Fruit fly (Drosophila melanogaster) whole organism, embryonic: Measurements from ENCODE around the gene Sas-6.
A peak's percentile ranks its signal among the peaks of the same experiment; 100 is the strongest.

Source experiments
- Abd-B ChIP-seq: fragments of 200-800 bp; sonication (Bioruptor generic); optimal IDR thresholded peaks from 2 replicates; lab custom pipeline; 2018; ENCODE audit warnings: missing biosample characterization, mild to moderate bottlenecking, missing genetic modification characterization, moderate library complexity
- BEAF-32 ChIP-seq: fragments of 200-800 bp; sonication (Bioruptor generic); optimal IDR thresholded peaks from 3 replicates; lab custom pipeline; 2017; ENCODE audit warnings: missing biosample characterization, missing genetic modification characterization, mild to moderate bottlenecking, moderate library complexity, missing genetic modification reagents
- Blimp-1 ChIP-seq: fragments of 200-800 bp; sonication (Bioruptor generic); optimal IDR thresholded peaks from 3 replicates; lab custom pipeline; 2018; ENCODE audit warnings: missing biosample characterization, missing genetic modification characterization, mild to moderate bottlenecking, moderate library complexity, missing genetic modification reagents
- CG10366 ChIP-seq: fragments of 200-800 bp; sonication (Bioruptor generic); IDR thresholded peaks from 2 replicates; pipeline ENCODE4 v1.3.6; 2022; ENCODE audit warnings: missing biosample characterization, missing genetic modification characterization
- CG11456 ChIP-seq: fragments of 200-800 bp; sonication (Bioruptor generic); IDR thresholded peaks from 3 replicates; pipeline ENCODE4 v1.3.6; 2022; ENCODE audit warnings: missing biosample characterization, missing genetic modification characterization
- CG13894 ChIP-seq: fragments of 200-800 bp; sonication (Bioruptor generic); optimal IDR thresholded peaks from 3 replicates; lab custom pipeline; 2018; ENCODE audit warnings: missing biosample characterization, mild to moderate bottlenecking, missing genetic modification characterization, moderate library complexity
- CG17385 ChIP-seq: fragments of 200-800 bp; sonication (Bioruptor generic); optimal IDR thresholded peaks from 3 replicates; lab custom pipeline; 2018; ENCODE audit warnings: missing biosample characterization, mild to moderate bottlenecking, missing genetic modification characterization
- CG17912 ChIP-seq: fragments of 200-800 bp; sonication (Bioruptor generic); optimal IDR thresholded peaks from 2 replicates; lab custom pipeline; 2018; ENCODE audit warnings: missing biosample characterization, mild to moderate bottlenecking, missing genetic modification characterization
- CG2129 ChIP-seq: fragments of 200-800 bp; sonication (Bioruptor generic); IDR thresholded peaks from 2 replicates; pipeline ENCODE4 v1.3.6; 2022; ENCODE audit warnings: missing biosample characterization, missing genetic modification characterization; ENCODE audit not compliant: partially characterized antibody
- CG32532 ChIP-seq: fragments of 200-800 bp; sonication (Bioruptor generic); IDR thresholded peaks from 2 replicates; pipeline ENCODE4 v1.3.6; 2022; ENCODE audit warnings: missing biosample characterization, missing genetic modification characterization
- CG32767 ChIP-seq: fragments of 200-800 bp; sonication (Bioruptor generic); IDR thresholded peaks from 2 replicates; pipeline ENCODE4 v1.3.6; 2022; ENCODE audit warnings: missing biosample characterization, missing genetic modification characterization
- CG32772 ChIP-seq: fragments of 200-800 bp; sonication (Bioruptor generic); IDR thresholded peaks from 2 replicates; pipeline ENCODE4 v1.3.6; 2022; ENCODE audit warnings: missing biosample characterization, missing genetic modification characterization
- CG4282 ChIP-seq: fragments of 200-800 bp; sonication (Bioruptor generic); optimal IDR thresholded peaks from 2 replicates; lab custom pipeline; 2016; ENCODE audit warnings: missing biosample characterization, missing genetic modification characterization
- CG4617 ChIP-seq: fragments of 200-800 bp; sonication (Bioruptor generic); optimal IDR thresholded peaks from 3 replicates; lab custom pipeline; 2016; ENCODE audit warnings: missing biosample characterization, missing genetic modification characterization, borderline replicate concordance
- CG6813 ChIP-seq: fragments of 200-800 bp; sonication (Bioruptor generic); optimal IDR thresholded peaks from 2 replicates; lab custom pipeline; 2017; ENCODE audit warnings: missing biosample characterization, missing genetic modification characterization, mild to moderate bottlenecking, moderate library complexity, missing genetic modification reagents
- CG7745 ChIP-seq: fragments of 200-800 bp; sonication (Bioruptor generic); optimal IDR thresholded peaks from 2 replicates; lab custom pipeline; 2018; ENCODE audit warnings: missing biosample characterization, mild to moderate bottlenecking, missing genetic modification characterization, moderate library complexity
- CG7928 ChIP-seq: fragments of 200-800 bp; sonication (Bioruptor generic); optimal IDR thresholded peaks from 2 replicates; lab custom pipeline; 2017; ENCODE audit warnings: missing biosample characterization, mild to moderate bottlenecking, missing genetic modification characterization
- D ChIP-seq, 2 experiments: fragments of 200-800 bp in 1 of 2; fragments of >200 bp in 1 of 2; sonication (Bioruptor generic) in 1 of 2; optimal IDR thresholded peaks; 2 replicates in 1 of 2; 3 replicates in 1 of 2; lab custom pipeline; 2017; ENCODE audit warnings: mild to moderate bottlenecking in 1 of 2, missing biosample characterization in 1 of 2, missing genetic modification characterization in 1 of 2, missing genetic modification reagents in 1 of 2
- Drgx ChIP-seq: fragments of 200-800 bp; sonication (Bioruptor generic); IDR thresholded peaks from 2 replicates; pipeline ENCODE4 v1.3.6; 2022; ENCODE audit warnings: missing biosample characterization, missing genetic modification characterization
- HmgD ChIP-seq: fragments of 200-800 bp; sonication (Bioruptor generic); optimal IDR thresholded peaks from 3 replicates; lab custom pipeline; 2016; ENCODE audit warnings: missing biosample characterization, missing genetic modification characterization
- Hr3 ChIP-seq: fragments of 200-800 bp; sonication (Bioruptor generic); optimal IDR thresholded peaks from 3 replicates; lab custom pipeline; 2016; ENCODE audit warnings: missing biosample characterization, missing genetic modification characterization
- Max ChIP-seq: fragments of 200-800 bp; sonication (Bioruptor generic); optimal IDR thresholded peaks from 2 replicates; lab custom pipeline; 2016; ENCODE audit warnings: missing biosample characterization, mild to moderate bottlenecking, missing genetic modification characterization
- Meics ChIP-seq: fragments of 200-800 bp; sonication (Bioruptor generic); optimal IDR thresholded peaks from 2 replicates; lab custom pipeline; 2017; ENCODE audit warnings: missing biosample characterization, mild to moderate bottlenecking, missing genetic modification characterization
- Oaz ChIP-seq: fragments of 200-800 bp; sonication (Bioruptor generic); IDR thresholded peaks from 2 replicates; pipeline ENCODE4 v1.3.6; 2022; ENCODE audit warnings: missing biosample characterization, missing genetic modification characterization
- Rfx ChIP-seq: fragments of 200-800 bp; sonication (Bioruptor generic); IDR thresholded peaks from 2 replicates; pipeline ENCODE4 v1.3.6; 2022; ENCODE audit warnings: missing biosample characterization, missing genetic modification characterization
- Scr ChIP-seq: fragments of 200-800 bp; sonication (Bioruptor generic); IDR thresholded peaks from 2 replicates; pipeline ENCODE4 v1.3.6; 2022; ENCODE audit warnings: missing biosample characterization, missing genetic modification characterization; ENCODE audit not compliant: partially characterized antibody
- Taf1 ChIP-seq: fragments of 200-800 bp; sonication (Bioruptor generic); IDR thresholded peaks from 2 replicates; pipeline ENCODE4 v1.3.6; 2022; ENCODE audit warnings: missing biosample characterization, missing genetic modification characterization
- az2 ChIP-seq: fragments of 200-800 bp; sonication (Bioruptor generic); optimal IDR thresholded peaks from 3 replicates; lab custom pipeline; 2016; ENCODE audit warnings: missing biosample characterization, missing genetic modification characterization
- gsb ChIP-seq: fragments of 200-800 bp; sonication (Bioruptor generic); IDR thresholded peaks from 2 replicates; pipeline ENCODE4 v1.3.6; 2022; ENCODE audit warnings: missing biosample characterization, missing genetic modification characterization
- hb ChIP-seq: fragments of 200-800 bp; sonication (Bioruptor generic); IDR thresholded peaks from 3 replicates; pipeline ENCODE4 v1.3.6; 2022; ENCODE audit warnings: missing biosample characterization, missing genetic modification characterization; ENCODE audit not compliant: partially characterized antibody
- hkb ChIP-seq, 2 experiments: fragments of 200-800 bp in 1 of 2; fragments of >200 bp in 1 of 2; sonication (Bioruptor generic) in 1 of 2; IDR thresholded peaks in 1 of 2; optimal IDR thresholded peaks in 1 of 2; 2 replicates each; pipeline versions ENCODE4 v1.3.6 to Lab custom; 2017 to 2022; ENCODE audit warnings: missing biosample characterization in 1 of 2, missing genetic modification characterization in 1 of 2
- jing ChIP-seq: fragments of 200-800 bp; sonication (Bioruptor generic); optimal IDR thresholded peaks from 2 replicates; lab custom pipeline; 2018; ENCODE audit warnings: missing biosample characterization, mild to moderate bottlenecking, missing genetic modification characterization
- jumu ChIP-seq: fragments of 200-800 bp; sonication (Bioruptor generic); optimal IDR thresholded peaks from 3 replicates; lab custom pipeline; 2016; ENCODE audit warnings: missing biosample characterization, missing genetic modification characterization
- lab ChIP-seq: fragments of 200-800 bp; sonication (Bioruptor generic); optimal IDR thresholded peaks from 3 replicates; lab custom pipeline; 2017; ENCODE audit warnings: missing biosample characterization, missing genetic modification characterization, mild to moderate bottlenecking, moderate library complexity, missing genetic modification reagents
- lbe ChIP-seq: fragments of 200-800 bp; sonication (Bioruptor generic); optimal IDR thresholded peaks from 2 replicates; lab custom pipeline; 2016; ENCODE audit warnings: missing biosample characterization, mild to moderate bottlenecking, missing genetic modification characterization
- lov ChIP-seq, 2 experiments: fragments of 200-800 bp in 1 of 2; fragments of >200 bp in 1 of 2; sonication (Bioruptor generic) in 1 of 2; IDR thresholded peaks in 1 of 2; optimal IDR thresholded peaks in 1 of 2; 2 replicates in 1 of 2; 3 replicates in 1 of 2; pipeline versions ENCODE4 v1.3.6 to Lab custom; 2017 to 2022; ENCODE audit warnings: missing biosample characterization in 1 of 2, missing genetic modification characterization in 1 of 2
- otp ChIP-seq: fragments of 200-800 bp; sonication (Bioruptor generic); IDR thresholded peaks from 3 replicates; pipeline ENCODE4, ENCODE4 v1.3.6; 2022; ENCODE audit warnings: missing biosample characterization, missing genetic modification characterization
- p53 ChIP-seq: fragments of 200-800 bp; sonication (Bioruptor generic); optimal IDR thresholded peaks from 2 replicates; lab custom pipeline; 2016; ENCODE audit warnings: missing biosample characterization, missing genetic modification characterization
- pzg ChIP-seq: fragments of 200-800 bp; sonication (Bioruptor generic); optimal IDR thresholded peaks from 3 replicates; lab custom pipeline; 2018; ENCODE audit warnings: missing biosample characterization, mild to moderate bottlenecking, missing genetic modification characterization, moderate library complexity
- rib ChIP-seq: fragments of 200-800 bp; sonication (Bioruptor generic); IDR thresholded peaks from 2 replicates; pipeline ENCODE4 v1.3.6; 2022; ENCODE audit warnings: missing biosample characterization, missing genetic modification characterization
- salm ChIP-seq: fragments of 200-800 bp; sonication (Bioruptor generic); optimal IDR thresholded peaks from 2 replicates; lab custom pipeline; 2018; ENCODE audit warnings: missing biosample characterization, mild to moderate bottlenecking, missing genetic modification characterization
- sisA ChIP-seq: fragments of 200-800 bp; sonication (Bioruptor generic); IDR thresholded peaks from 2 replicates; pipeline ENCODE4 v1.3.6; 2022; ENCODE audit warnings: missing biosample characterization, missing genetic modification characterization
- slou ChIP-seq: fragments of 200-800 bp; sonication (Bioruptor generic); optimal IDR thresholded peaks from 3 replicates; lab custom pipeline; 2016; ENCODE audit warnings: missing biosample characterization, missing genetic modification characterization
- tio ChIP-seq: fragments of 200-800 bp; sonication (Bioruptor generic); optimal IDR thresholded peaks from 2 replicates; lab custom pipeline; 2017; ENCODE audit warnings: missing biosample characterization, missing genetic modification characterization, inconsistent platforms
- trem ChIP-seq: fragments of 200-800 bp; optimal IDR thresholded peaks from 3 replicates; lab custom pipeline; 2019; ENCODE audit warnings: missing biosample characterization, mild to moderate bottlenecking, missing genetic modification characterization, moderate library complexity
- usp ChIP-seq: fragments of >200 bp; optimal IDR thresholded peaks from 2 replicates; lab custom pipeline; 2017; ENCODE audit warnings: missing biosample characterization, missing genetic modification characterization
- zen2 ChIP-seq: fragments of 200-800 bp; sonication (Bioruptor generic); IDR thresholded peaks from 3 replicates; pipeline ENCODE4 v1.3.6; 2022; ENCODE audit warnings: missing biosample characterization, missing genetic modification characterization; ENCODE audit not compliant: partially characterized antibody
- zfh1 ChIP-seq: fragments of 200-800 bp; sonication (Bioruptor generic); IDR thresholded peaks from 3 replicates; pipeline ENCODE4 v1.3.6; 2022; ENCODE audit warnings: missing biosample characterization, missing genetic modification characterization
- zfh2 ChIP-seq: fragments of 200-800 bp; sonication (Bioruptor generic); optimal IDR thresholded peaks from 2 replicates; lab custom pipeline; 2016; ENCODE audit warnings: missing biosample characterization, missing genetic modification characterization

The Sas-6 gene

DNA sequence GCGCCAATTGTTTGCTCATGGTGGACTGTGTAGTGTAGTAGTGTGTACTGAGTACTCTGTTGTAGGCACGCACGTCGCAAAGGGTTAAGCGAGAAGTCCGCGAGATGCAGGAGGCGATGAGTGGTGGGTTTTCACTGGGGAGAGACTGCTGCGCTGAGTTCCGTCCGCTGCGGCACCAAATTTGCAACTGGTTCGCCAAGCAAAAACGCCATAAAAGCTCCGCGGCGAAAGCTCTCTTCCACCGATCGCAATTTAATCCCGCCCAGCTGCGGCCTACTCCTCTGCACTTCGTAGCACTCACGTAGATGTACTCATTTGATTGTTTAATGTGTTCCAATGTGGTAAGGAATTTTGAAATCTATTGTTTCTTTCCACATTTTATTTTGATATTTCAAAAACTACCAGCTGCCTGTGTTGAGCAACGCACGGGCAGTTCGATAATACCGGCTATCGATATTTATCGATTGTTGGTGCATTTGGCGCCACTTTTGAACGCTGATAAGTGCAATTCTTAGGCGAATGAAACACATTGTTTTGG, 19.9 kb downstream of the Sas-6 start, which contains the start of gene CG7920 (continued):
- TF ChIP-seq Blimp-1 (no peak), Hr3 (no peak), CG13894 (tag; lab: Kevin White, UChicago) (peak; percentile 59), CG10366 (GFP tag; lab: Robert Waterston, UW) (no peak), salm (no peak), otp (GFP tag; lab: Robert Waterston, UW) (no peak), Oaz (GFP tag; lab: Robert Waterston, UW) (no peak), lab (GFP tag; lab: Kevin White, UChicago) (peak; percentile 49), az2 (GFP tag; lab: Kevin White, UChicago) (no peak), BEAF-32 (GFP tag; lab: Kevin White, UChicago) (peak; percentile 87), hkb (optimal IDR thresholded peaks at IDR 0.05; lab: Kevin White, UChicago) (no peak), hkb (GFP tag; IDR thresholded peaks at IDR 0.05; lab: Robert Waterston, UW) (peak; percentile 33), CG4617 (GFP tag; lab: Kevin White, UChicago) (no peak), gsb (GFP tag; lab: Robert Waterston, UW) (no peak), pzg (peak; percentile 86), CG32772 (no peak), lbe (GFP tag; lab: Kevin White, UChicago) (peak; percentile 55), zen2 (GFP tag; lab: Robert Waterston, UW) (peak; percentile 44; the same call in 1 of the 3 replicates), CG7745 (tag; lab: Kevin White, UChicago) (no peak), usp (no peak), Abd-B (no peak), jing (no peak), Meics (GFP tag; lab: Kevin White, UChicago) (peak; percentile 14), CG17385 (GFP tag; lab: Kevin White, UChicago) (no peak), CG2129 (GFP tag; lab: Robert Waterston, UW) (peak; percentile 40), lov (optimal IDR thresholded peaks at IDR 0.05; lab: Kevin White, UChicago) (no peak), lov (GFP tag; IDR thresholded peaks at IDR 0.05; lab: Robert Waterston, UW) (no peak), Taf1 (GFP tag; lab: Robert Waterston, UW) (no peak), rib (GFP tag; lab: Robert Waterston, UW) (peak; percentile 64; the same call in 1 of the 2 replicates), Max (GFP tag; lab: Kevin White, UChicago) (no peak), Rfx (GFP tag; lab: Robert Waterston, UW) (no peak), D (optimal IDR thresholded peaks at IDR 0.05; lab: Kevin White, UChicago) (no peak), D (GFP tag; optimal IDR thresholded peaks at IDR 0.05; lab: Kevin White, UChicago) (no peak), CG6813 (GFP tag; lab: Kevin White, UChicago) (no peak), hb (GFP tag; lab: Robert Waterston, UW) (peak; percentile 65; the same call in 1 of the 3 replicates), p53 (GFP tag; lab: Kevin White, UChicago) (no peak), CG17912 (GFP tag; lab: Kevin White, UChicago) (no peak), tio (GFP tag; lab: Kevin White, UChicago) (no peak), trem (tag; lab: Kevin White, UChicago) (peak; percentile 60), CG32532 (GFP tag; lab: Robert Waterston, UW) (peak; percentile 41; the same call in 1 of the 2 replicates), Drgx (GFP tag; lab: Robert Waterston, UW) (peak; percentile 50; the same call in 1 of the 2 replicates), zfh1 (GFP tag; lab: Robert Waterston, UW) (no peak), zfh2 (GFP tag; lab: Kevin White, UChicago) (peak; percentile 51), HmgD (GFP tag; lab: Kevin White, UChicago) (no peak), CG4282 (GFP tag; lab: Kevin White, UChicago) (no peak), CG32767 (no peak), sisA (GFP tag; lab: Robert Waterston, UW) (no peak), CG11456 (GFP tag; lab: Robert Waterston, UW) (no peak), jumu (GFP tag; lab: Kevin White, UChicago) (no peak), CG7928 (no peak), Scr (peak; percentile 85), slou (GFP tag; lab: Kevin White, UChicago) (no peak)
